Fruit fly (Drosophila melanogaster) whole organism, pupa: Measurements from ENCODE around the gene GstD8.

ENCODE experiments used
- CG10348 ChIP-seq: fragments of 200-800 bp; sonication (Bioruptor generic); IDR thresholded peaks from 2 replicates; pipeline ENCODE4 v1.3.6; 2022; ENCODE audit warnings: missing biosample characterization, missing genetic modification characterization
- CG12605 ChIP-seq: fragments of 200-800 bp; sonication (Bioruptor generic); IDR thresholded peaks from 2 replicates; pipeline ENCODE4 v1.3.6; 2022; ENCODE audit warnings: missing biosample characterization, missing genetic modification characterization
- CG14655 ChIP-seq: fragments of 200-800 bp; sonication (Bioruptor generic); optimal IDR thresholded peaks from 3 replicates; lab custom pipeline; 2017; ENCODE audit warnings: mild to moderate bottlenecking, missing biosample characterization, missing genetic modification reagents, missing genetic modification characterization
- CG15710 ChIP-seq: fragments of 200-800 bp; sonication (Bioruptor generic); optimal IDR thresholded peaks from 2 replicates; lab custom pipeline; 2018; ENCODE audit warnings: missing biosample characterization, mild to moderate bottlenecking, missing genetic modification characterization, moderate library complexity
- CG17806 ChIP-seq: fragments of 200-800 bp; sonication (Bioruptor generic); optimal IDR thresholded peaks from 2 replicates; lab custom pipeline; 2018; ENCODE audit warnings: missing biosample characterization, mild to moderate bottlenecking, missing genetic modification characterization, moderate library complexity
- CG32121 ChIP-seq: fragments of 200-800 bp; sonication (Bioruptor generic); IDR thresholded peaks from 2 replicates; pipeline ENCODE4 v1.3.6; 2022; ENCODE audit warnings: missing biosample characterization, missing genetic modification characterization
- CG34367 ChIP-seq: fragments of 200-800 bp; sonication (Bioruptor generic); optimal IDR thresholded peaks from 2 replicates; lab custom pipeline; 2018; ENCODE audit warnings: missing biosample characterization, mild to moderate bottlenecking, missing genetic modification characterization
- CG9948 ChIP-seq: fragments of 200-800 bp; sonication (Bioruptor generic); optimal IDR thresholded peaks from 2 replicates; lab custom pipeline; 2018; ENCODE audit warnings: missing biosample characterization, mild to moderate bottlenecking, missing genetic modification characterization, moderate library complexity
- EcR ChIP-seq: fragments of 200-800 bp; sonication (Bioruptor generic); optimal IDR thresholded peaks from 3 replicates; lab custom pipeline; 2019; ENCODE audit warnings: missing biosample characterization, missing genetic modification characterization, mild to moderate bottlenecking, moderate library complexity, missing genetic modification reagents
- Ets98B ChIP-seq: fragments of 200-800 bp; sonication (Bioruptor generic); IDR thresholded peaks from 2 replicates; pipeline ENCODE4 v1.3.6; 2022; ENCODE audit warnings: missing biosample characterization, missing genetic modification characterization
- Pif1A ChIP-seq: fragments of 200-800 bp; sonication (Bioruptor generic); optimal IDR thresholded peaks from 3 replicates; lab custom pipeline; 2016; ENCODE audit warnings: missing biosample characterization, missing genetic modification characterization
- Pif1B ChIP-seq: fragments of 200-800 bp; sonication (Bioruptor generic); optimal IDR thresholded peaks from 3 replicates; lab custom pipeline; 2016; ENCODE audit warnings: missing biosample characterization, missing genetic modification characterization
- Snoo ChIP-seq: fragments of 200-800 bp; sonication (Bioruptor generic); optimal IDR thresholded peaks from 3 replicates; lab custom pipeline; 2017; ENCODE audit warnings: missing biosample characterization, mild to moderate bottlenecking, missing genetic modification characterization, inconsistent platforms
- rn ChIP-seq: fragments of 200-800 bp; sonication (Bioruptor generic); IDR thresholded peaks from 2 replicates; pipeline ENCODE4 v1.3.6; 2022; ENCODE audit warnings: missing biosample characterization, missing genetic modification characterization

DNA sequence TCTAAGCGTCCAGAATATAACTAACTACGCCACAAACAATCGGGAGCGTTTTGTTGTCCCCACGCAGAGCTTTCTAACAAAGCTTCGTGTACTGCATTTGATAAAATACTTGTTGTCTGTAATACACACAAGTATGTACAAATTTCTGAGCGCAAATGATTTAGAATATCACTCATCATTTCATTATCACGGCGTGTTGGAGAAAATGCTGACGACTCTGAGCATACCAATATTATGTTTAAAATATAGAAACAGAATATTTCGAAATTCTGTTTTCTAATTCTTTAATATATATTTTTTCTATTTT, 26.1 kb downstream of the GstD8 start, which contains the start of gene Cyp9f2:
- TF ChIP-seq CG14655 (GFP tag; lab: Kevin White, UChicago) (no peak), Pif1B (no peak), CG34367 (tag; lab: Kevin White, UChicago) (no peak), Snoo (tag; lab: Kevin White, UChicago) (no peak), CG17806 (tag; lab: Kevin White, UChicago) (no peak), CG12605 (GFP tag; lab: Robert Waterston, UW) (no peak), CG10348 (GFP tag; lab: Robert Waterston, UW) (no peak), Pif1A (no peak), CG32121 (GFP tag; lab: Robert Waterston, UW) (no peak), EcR (GFP tag; lab: Kevin White, UChicago) (no peak), Ets98B (GFP tag; lab: Robert Waterston, UW) (no peak), CG9948 (tag; lab: Kevin White, UChicago) (no peak), rn (GFP tag; lab: Robert Waterston, UW) (no peak), CG15710 (tag; lab: Kevin White, UChicago) (no peak)
